Worm (Caenorhabditis elegans) whole organism, mixed stage, embryonic: ENCODE data around the gene egl-47.

ENCODE experiments used
- M03D4.4 ChIP-seq: sonication (generic microtip); optimal IDR thresholded peaks from 2 replicates; lab custom pipeline; 2017; ENCODE audit warnings: mild to moderate bottlenecking, missing genetic modification characterization, missing compliant biosample characterization
- bed-3 ChIP-seq: fragments of 200-800 bp; sonication (Bioruptor generic); optimal IDR thresholded peaks from 3 replicates; lab custom pipeline; 2018; ENCODE audit warnings: mild to moderate bottlenecking, missing genetic modification characterization, moderate library complexity, missing compliant biosample characterization
- blmp-1 ChIP-seq: fragments of 150-350 bp; optimal IDR thresholded peaks from 2 replicates; lab custom pipeline; 2014; ENCODE audit warnings: missing biosample characterization, missing genetic modification characterization
- ceh-39 ChIP-seq: fragments of 150-350 bp; optimal IDR thresholded peaks from 2 replicates; lab custom pipeline; 2014; ENCODE audit warnings: missing biosample characterization, missing genetic modification characterization
- ceh-43 ChIP-seq: fragments of 200-800 bp; sonication (Bioruptor generic); optimal IDR thresholded peaks from 2 replicates; lab custom pipeline; 2018; ENCODE audit warnings: mild to moderate bottlenecking, missing genetic modification characterization, moderate library complexity, missing compliant biosample characterization
- ceh-83 ChIP-seq: fragments of 200-800 bp; sonication (Bioruptor generic); optimal IDR thresholded peaks from 2 replicates; lab custom pipeline; 2018; ENCODE audit warnings: mild to moderate bottlenecking, missing genetic modification characterization, missing compliant biosample characterization
- cnd-1 ChIP-seq: fragments of 200-800 bp; sonication (Bioruptor generic); optimal IDR thresholded peaks from 2 replicates; lab custom pipeline; 2018; ENCODE audit warnings: mild to moderate bottlenecking, missing genetic modification characterization, missing compliant biosample characterization
- drap-1 ChIP-seq: fragments of 200-800 bp; sonication (Bioruptor generic); optimal IDR thresholded peaks from 3 replicates; lab custom pipeline; 2018; ENCODE audit warnings: mild to moderate bottlenecking, missing genetic modification characterization, missing compliant biosample characterization
- elt-1 ChIP-seq: sonication (generic microtip); optimal IDR thresholded peaks from 2 replicates; lab custom pipeline; 2017; ENCODE audit warnings: missing genetic modification characterization, mild to moderate bottlenecking, missing compliant biosample characterization, antibody characterized with exemption, moderate library complexity, borderline replicate concordance; ENCODE audit not compliant: insufficient read depth
- elt-3 ChIP-seq: fragments of 150-350 bp; optimal IDR thresholded peaks from 2 replicates; lab custom pipeline; 2014; ENCODE audit warnings: missing biosample characterization, missing genetic modification characterization
- flh-1 ChIP-seq: fragments of 200-800 bp; sonication (Bioruptor generic); optimal IDR thresholded peaks from 2 replicates; lab custom pipeline; 2018; ENCODE audit warnings: mild to moderate bottlenecking, missing genetic modification characterization, moderate library complexity, missing compliant biosample characterization
- ham-2 ChIP-seq: fragments of 200-800 bp; sonication (Bioruptor generic); optimal IDR thresholded peaks from 2 replicates; lab custom pipeline; 2018; ENCODE audit warnings: mild to moderate bottlenecking, missing genetic modification characterization, missing compliant biosample characterization
- hlh-1 ChIP-seq: fragments of 150-350 bp; optimal IDR thresholded peaks from 2 replicates; lab custom pipeline; 2014; ENCODE audit warnings: missing biosample characterization, missing genetic modification reagents, missing genetic modification characterization
- lin-13 ChIP-seq: fragments of 150-350 bp; optimal IDR thresholded peaks from 2 replicates; lab custom pipeline; 2014; ENCODE audit warnings: missing biosample characterization, missing genetic modification characterization
- lin-32 ChIP-seq: fragments of 200-800 bp; sonication (Bioruptor generic); optimal IDR thresholded peaks from 2 replicates; lab custom pipeline; 2018; ENCODE audit warnings: mild to moderate bottlenecking, missing genetic modification characterization, missing compliant biosample characterization
- lsy-2 ChIP-seq: fragments of 150-350 bp; optimal IDR thresholded peaks from 2 replicates; lab custom pipeline; 2014; ENCODE audit warnings: missing biosample characterization, missing genetic modification characterization
- mep-1 ChIP-seq: fragments of 150-350 bp; optimal IDR thresholded peaks from 2 replicates; lab custom pipeline; 2017; ENCODE audit warnings: missing biosample characterization, missing genetic modification reagents, missing genetic modification characterization, inconsistent platforms
- mls-2 ChIP-seq: sonication (generic microtip); optimal IDR thresholded peaks from 2 replicates; lab custom pipeline; 2016; ENCODE audit warnings: mild to moderate bottlenecking, missing genetic modification characterization, moderate library complexity, missing compliant biosample characterization
- nhr-12 ChIP-seq: fragments of 150-350 bp; optimal IDR thresholded peaks from 2 replicates; lab custom pipeline; 2014; ENCODE audit warnings: missing biosample characterization, missing genetic modification characterization
- nhr-237 ChIP-seq: fragments of 150-350 bp; optimal IDR thresholded peaks from 2 replicates; lab custom pipeline; 2014; ENCODE audit warnings: missing biosample characterization, missing genetic modification characterization
- nhr-28 ChIP-seq: fragments of 150-350 bp; optimal IDR thresholded peaks from 2 replicates; lab custom pipeline; 2014; ENCODE audit warnings: missing biosample characterization, missing genetic modification characterization
- nhr-76 ChIP-seq: sonication (generic microtip); optimal IDR thresholded peaks from 2 replicates; lab custom pipeline; 2017; ENCODE audit warnings: missing biosample characterization, missing genetic modification characterization
- pha-4 ChIP-seq: fragments of 150-350 bp; optimal IDR thresholded peaks from 2 replicates; lab custom pipeline; 2018; ENCODE audit warnings: missing biosample characterization, missing genetic modification reagents, missing genetic modification characterization
- sem-2 ChIP-seq: fragments of 200-800 bp; sonication (Bioruptor generic); optimal IDR thresholded peaks from 2 replicates; lab custom pipeline; 2018; ENCODE audit warnings: mild to moderate bottlenecking, missing genetic modification characterization, missing compliant biosample characterization
- snpc-4 ChIP-seq: fragments of 150-350 bp; optimal IDR thresholded peaks from 2 replicates; lab custom pipeline; 2014; ENCODE audit warnings: missing biosample characterization, missing genetic modification characterization
- sptf-1 ChIP-seq: sonication (generic microtip); optimal IDR thresholded peaks from 2 replicates; lab custom pipeline; 2017; ENCODE audit warnings: mild to moderate bottlenecking, missing genetic modification characterization, moderate library complexity, missing compliant biosample characterization
- tbx-8 ChIP-seq: fragments of 200-800 bp; sonication (Bioruptor generic); optimal IDR thresholded peaks from 2 replicates; lab custom pipeline; 2018; ENCODE audit warnings: mild to moderate bottlenecking, missing genetic modification characterization, moderate library complexity, missing compliant biosample characterization
- unc-120 ChIP-seq: sonication (generic microtip); optimal IDR thresholded peaks from 2 replicates; lab custom pipeline; 2017; ENCODE audit warnings: missing genetic modification characterization, missing compliant biosample characterization; ENCODE audit not compliant: poor library complexity, severe bottlenecking
- unc-39 ChIP-seq: fragments of 150-350 bp; optimal IDR thresholded peaks from 2 replicates; lab custom pipeline; 2014; ENCODE audit warnings: missing biosample characterization, missing genetic modification characterization
- unc-62 ChIP-seq: fragments of 150-350 bp; optimal IDR thresholded peaks from 2 replicates; lab custom pipeline; 2014; ENCODE audit warnings: missing biosample characterization, missing genetic modification reagents, missing genetic modification characterization
- zip-8 ChIP-seq: fragments of 150-350 bp; optimal IDR thresholded peaks from 2 replicates; lab custom pipeline; 2014; ENCODE audit warnings: missing biosample characterization, missing genetic modification characterization
- ztf-11 ChIP-seq: fragments of 150-350 bp; optimal IDR thresholded peaks from 2 replicates; lab custom pipeline; 2014; ENCODE audit warnings: missing biosample characterization, missing genetic modification characterization

Gene egl-47

DNA sequence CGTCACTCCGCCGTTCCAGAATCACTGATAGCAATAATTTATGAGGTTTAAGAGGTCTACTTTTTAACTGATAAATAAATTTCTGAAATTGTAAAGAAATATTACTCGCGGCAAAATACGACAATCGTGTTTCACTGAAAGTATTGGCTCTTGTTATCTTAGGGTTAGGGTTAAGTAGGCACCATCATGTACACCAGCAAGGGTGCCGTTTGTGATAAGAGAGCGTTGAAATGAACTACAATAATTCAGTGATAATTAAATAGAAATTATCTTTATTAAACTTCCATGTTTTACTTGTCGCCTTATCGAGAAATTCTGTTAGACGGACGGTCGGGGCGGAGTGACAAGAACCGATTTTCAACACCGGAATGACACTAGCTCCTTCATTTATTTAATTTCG, 26.3 kb downstream of the egl-47 start:
- TF ChIP-seq sptf-1 (tag; lab: Kevin White, UChicago) (no peak), mls-2 (tag; lab: Kevin White, UChicago) (no peak), blmp-1 (tag; lab: Kevin White, UChicago) (no peak), ceh-83 (GFP tag; lab: Kevin White, UChicago) (no peak), drap-1 (GFP tag; lab: Kevin White, UChicago) (no peak), ztf-11 (tag; lab: Kevin White, UChicago) (no peak), unc-39 (tag; lab: Kevin White, UChicago) (no peak), cnd-1 (tag; lab: Kevin White, UChicago) (no peak), mep-1 (tag; lab: Kevin White, UChicago) (no peak), unc-120 (tag; lab: Kevin White, UChicago) (no peak), lin-32 (GFP tag; lab: Kevin White, UChicago) (no peak), lsy-2 (tag; lab: Kevin White, UChicago) (no peak), ham-2 (GFP tag; lab: Kevin White, UChicago) (no peak), nhr-12 (no peak), bed-3 (GFP tag; lab: Kevin White, UChicago) (no peak), nhr-76 (tag; lab: Kevin White, UChicago) (no peak), unc-62 (GFP tag; lab: Kevin White, UChicago) (no peak), zip-8 (tag; lab: Kevin White, UChicago) (no peak)

DNA sequence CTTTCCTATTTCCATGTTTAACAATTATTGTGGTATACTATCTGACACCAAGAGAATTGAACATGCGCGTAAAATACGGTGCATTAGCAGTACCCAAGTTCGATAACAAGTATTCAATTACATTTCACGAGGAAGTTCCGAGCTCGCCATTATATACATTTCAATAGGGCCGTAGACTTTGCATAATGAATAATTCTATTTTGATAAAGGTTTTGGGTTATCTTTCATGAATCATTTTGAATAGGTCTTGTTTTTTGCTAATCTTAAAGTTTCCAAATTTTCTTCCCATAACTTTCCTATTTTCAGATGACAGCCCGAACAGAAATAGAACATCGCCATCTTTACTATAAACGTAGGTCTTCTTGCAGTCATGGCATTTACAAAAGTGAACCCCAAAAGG, 26.9 kb downstream of the egl-47 start, which contains the start of gene C50H2.13:
C50H2.13 (plus strand) TSS at position 301 of the 400 bp plus-strand sequence.
- TF ChIP-seq ceh-39 (tag; lab: Kevin White, UChicago) (no peak), ceh-43 (GFP tag; lab: Kevin White, UChicago) (no peak), drap-1 (GFP tag; lab: Kevin White, UChicago) (no peak), ztf-11 (tag; lab: Kevin White, UChicago) (no peak), sem-2 (GFP tag; lab: Kevin White, UChicago) (no peak), snpc-4 (tag; lab: Kevin White, UChicago) (no peak), nhr-76 (tag; lab: Kevin White, UChicago) (no peak), pha-4 (no peak), unc-62 (GFP tag; lab: Kevin White, UChicago) (no peak), lin-13 (tag; lab: Kevin White, UChicago) (no peak), M03D4.4 (tag; lab: Kevin White, UChicago) (no peak), elt-3 (tag; lab: Kevin White, UChicago) (no peak), nhr-237 (tag; lab: Kevin White, UChicago) (no peak), lin-32 (GFP tag; lab: Kevin White, UChicago) (no peak), flh-1 (no peak), cnd-1 (tag; lab: Kevin White, UChicago) (no peak), nhr-28 (tag; lab: Kevin White, UChicago) (no peak), hlh-1 (tag; lab: Kevin White, UChicago) (no peak)

DNA sequence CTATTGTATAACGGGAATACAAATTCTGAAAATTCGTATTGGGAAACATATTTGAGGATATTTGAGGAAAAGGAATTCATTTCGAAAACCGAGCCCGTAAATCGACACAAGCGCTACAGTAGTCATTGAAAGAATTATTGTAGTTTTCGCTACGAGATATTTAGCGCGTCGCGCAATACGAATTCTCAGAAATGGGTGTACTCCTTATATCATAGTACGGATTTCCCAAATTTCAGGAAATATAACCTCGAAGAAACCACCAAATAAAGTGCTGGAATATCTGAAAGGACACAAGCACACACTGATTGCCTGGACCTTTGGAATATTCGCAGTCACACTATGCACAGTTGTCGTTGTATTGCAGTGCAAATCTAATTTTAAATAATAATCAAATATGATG, 28.0 kb downstream of the egl-47 start:
- TF ChIP-seq zip-8 (tag; lab: Kevin White, UChicago) = no peak
- no peak for TF ChIP-seq ceh-39 (tag; lab: Kevin White, UChicago)
- TF ChIP-seq bed-3 (GFP tag; lab: Kevin White, UChicago) = no peak
- TF ChIP-seq drap-1 (GFP tag; lab: Kevin White, UChicago) = no peak
- TF ChIP-seq sptf-1 (tag; lab: Kevin White, UChicago) = no peak
- no peak for TF ChIP-seq snpc-4 (tag; lab: Kevin White, UChicago)
- no peak for TF ChIP-seq ceh-43 (GFP tag; lab: Kevin White, UChicago)
- no peak for TF ChIP-seq unc-120 (tag; lab: Kevin White, UChicago)
- TF ChIP-seq elt-1 (tag; lab: Kevin White, UChicago) = no peak
- TF ChIP-seq hlh-1 (tag; lab: Kevin White, UChicago) = no peak

DNA sequence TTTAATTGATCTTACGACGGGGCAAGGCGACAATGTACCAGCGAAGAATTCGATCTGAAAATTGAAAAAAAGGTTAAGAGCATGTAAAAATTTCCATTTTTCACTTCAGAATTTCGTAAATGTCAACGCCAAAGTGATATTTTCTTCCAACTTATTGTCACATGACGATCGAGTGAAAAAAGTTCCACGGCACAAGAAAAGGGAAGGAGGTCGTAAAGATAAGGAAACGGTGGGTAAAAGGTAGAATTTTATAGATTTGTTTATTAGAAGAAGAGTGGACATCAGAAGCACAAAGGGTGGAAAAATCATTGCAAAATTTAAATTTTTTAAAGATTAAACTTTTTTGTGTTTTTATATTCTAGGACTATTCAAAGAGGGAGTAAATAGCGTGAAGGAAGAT, 28.6 kb downstream of the egl-47 start:
- TF ChIP-seq nhr-76 (tag; lab: Kevin White, UChicago) = no peak
- TF ChIP-seq drap-1 (GFP tag; lab: Kevin White, UChicago) = no peak
- TF ChIP-seq bed-3 (GFP tag; lab: Kevin White, UChicago) = no peak
- no peak for TF ChIP-seq unc-39 (tag; lab: Kevin White, UChicago)
- TF ChIP-seq hlh-1 (tag; lab: Kevin White, UChicago) = no peak
- no peak for TF ChIP-seq nhr-12
- no peak for TF ChIP-seq tbx-8 (GFP tag; lab: Kevin White, UChicago)
